Worm (Caenorhabditis elegans) whole organism, young adult: Measurements from ENCODE around the gene ant-1.4.

Experiments
- B0336.3 ChIP-seq: fragments of 200-800 bp; sonication (Bioruptor generic); IDR thresholded peaks from 2 replicates; pipeline ENCODE4 v1.3.6; 2022; ENCODE audit warnings: missing genetic modification characterization, missing compliant biosample characterization
- F23B12.7 ChIP-seq: sonication (generic microtip); optimal IDR thresholded peaks from 2 replicates; lab custom pipeline; 2017; ENCODE audit warnings: missing genetic modification characterization, mild to moderate bottlenecking, missing compliant biosample characterization, antibody characterized with exemption, moderate library complexity; ENCODE audit not compliant: insufficient read depth
- F37B4.10 ChIP-seq: fragments of 200-800 bp; sonication (Bioruptor generic); IDR thresholded peaks from 2 replicates; pipeline ENCODE4 v1.3.6; 2022; ENCODE audit warnings: missing genetic modification characterization, missing compliant biosample characterization
- F49E8.2 ChIP-seq: sonication (generic microtip); optimal IDR thresholded peaks from 3 replicates; lab custom pipeline; 2017; ENCODE audit warnings: missing genetic modification characterization, mild to moderate bottlenecking, missing compliant biosample characterization, antibody characterized with exemption, moderate library complexity; ENCODE audit not compliant: insufficient read depth
- F57C9.4 ChIP-seq: sonication (generic microtip); optimal IDR thresholded peaks from 2 replicates; lab custom pipeline; 2017; ENCODE audit warnings: mild to moderate bottlenecking, missing genetic modification characterization, missing compliant biosample characterization
- ZK185.1 ChIP-seq: sonication (generic microtip); optimal IDR thresholded peaks from 2 replicates; lab custom pipeline; 2016; ENCODE audit warnings: mild to moderate bottlenecking, missing genetic modification characterization, missing compliant biosample characterization; ENCODE audit not compliant: poor library complexity, severe bottlenecking
- ama-1 ChIP-seq, 3 experiments: fragments of 150-350 bp in 1 of 3; sonication (generic microtip) in 2 of 3; optimal IDR thresholded peaks; 2 replicates each; lab custom pipeline; 2014 to 2018; ENCODE audit warnings: missing biosample characterization in 2 of 3, missing genetic modification characterization in 2 of 3, missing genetic modification reagents in 2 of 3
- aptf-2 ChIP-seq: fragments of 200-800 bp; sonication (Bioruptor generic); conservative IDR thresholded peaks from 2 replicates; pipeline ENCODE4 v1.3.6; 2022; ENCODE audit warnings: missing genetic modification reagents, missing genetic modification characterization, missing compliant biosample characterization
- cebp-2 ChIP-seq: fragments of 200-800 bp; sonication (Bioruptor generic); IDR thresholded peaks from 2 replicates; pipeline ENCODE4 v1.3.6; 2022; ENCODE audit warnings: missing genetic modification characterization, missing compliant biosample characterization
- ceh-27 ChIP-seq: fragments of 200-800 bp; sonication (Bioruptor generic); optimal IDR thresholded peaks from 2 replicates; lab custom pipeline; 2018; ENCODE audit warnings: mild to moderate bottlenecking, missing genetic modification characterization, moderate library complexity, missing compliant biosample characterization
- ceh-58 ChIP-seq: fragments of 200-800 bp; sonication (Bioruptor generic); IDR thresholded peaks from 2 replicates; pipeline ENCODE4 v1.3.6; 2022; ENCODE audit warnings: missing genetic modification characterization, missing compliant biosample characterization
- ceh-91 ChIP-seq: fragments of 200-800 bp; sonication (Bioruptor generic); IDR thresholded peaks from 2 replicates; pipeline ENCODE4 v1.3.6; 2022; ENCODE audit warnings: missing genetic modification reagents, missing genetic modification characterization, missing compliant biosample characterization
- chd-7 ChIP-seq: sonication (generic microtip); optimal IDR thresholded peaks from 2 replicates; lab custom pipeline; 2016; ENCODE audit warnings: mild to moderate bottlenecking, missing genetic modification characterization, moderate library complexity, missing compliant biosample characterization
- dpff-1 ChIP-seq: sonication (generic microtip); optimal IDR thresholded peaks from 2 replicates; lab custom pipeline; 2017; ENCODE audit warnings: mild to moderate bottlenecking, missing genetic modification characterization, missing compliant biosample characterization
- egrh-3 ChIP-seq: fragments of 200-800 bp; sonication (Bioruptor generic); IDR thresholded peaks from 2 replicates; pipeline ENCODE4 v1.3.6; 2022; ENCODE audit warnings: missing genetic modification reagents, missing genetic modification characterization, missing compliant biosample characterization
- ekl-4 ChIP-seq: fragments of 200-800 bp; sonication (Bioruptor generic); IDR thresholded peaks from 2 replicates; pipeline ENCODE4 v1.3.6; 2022; ENCODE audit warnings: missing genetic modification reagents, missing genetic modification characterization, missing compliant biosample characterization
- ets-4 ChIP-seq: fragments of 200-800 bp; sonication (Bioruptor generic); optimal IDR thresholded peaks from 2 replicates; lab custom pipeline; 2018; ENCODE audit warnings: mild to moderate bottlenecking, missing genetic modification characterization, missing compliant biosample characterization
- hmg-1.2 ChIP-seq: fragments of 200-800 bp; sonication (Bioruptor generic); IDR thresholded peaks from 2 replicates; pipeline ENCODE4 v1.3.6; 2022; ENCODE audit warnings: missing genetic modification reagents, missing genetic modification characterization, missing compliant biosample characterization
- hrde-1 ChIP-seq: sonication (generic microtip); optimal IDR thresholded peaks from 2 replicates; lab custom pipeline; 2016; ENCODE audit warnings: missing genetic modification characterization, mild to moderate bottlenecking, missing compliant biosample characterization, moderate library complexity, missing genotype, missing genetic modification reagents, borderline replicate concordance
- let-526 ChIP-seq: fragments of 200-800 bp; sonication (Bioruptor generic); IDR thresholded peaks from 2 replicates; pipeline ENCODE4 v1.3.6; 2022; ENCODE audit warnings: missing genetic modification reagents, missing genetic modification characterization, missing compliant biosample characterization
- lin-26 ChIP-seq: fragments of 200-800 bp; sonication (Bioruptor generic); IDR thresholded peaks from 2 replicates; pipeline ENCODE4 v1.3.6; 2022; ENCODE audit warnings: missing genetic modification reagents, missing genetic modification characterization, missing compliant biosample characterization
- lin-35 ChIP-seq, 3 experiments: fragments of 150-350 bp in 2 of 3; sonication (generic microtip) in 1 of 3; optimal IDR thresholded peaks; 2 replicates each; lab custom pipeline; 2014 to 2018; ENCODE audit warnings: missing biosample characterization in 3 of 3, missing genetic modification characterization in 3 of 3, missing genetic modification reagents in 3 of 3
- lin-54 ChIP-seq: fragments of 200-800 bp; sonication (Bioruptor generic); optimal IDR thresholded peaks from 2 replicates; lab custom pipeline; 2018; ENCODE audit warnings: mild to moderate bottlenecking, missing genetic modification characterization, missing compliant biosample characterization
- lir-1 ChIP-seq: fragments of 200-800 bp; sonication (Bioruptor generic); conservative IDR thresholded peaks from 2 replicates; pipeline ENCODE4 v1.3.6; 2022; ENCODE audit warnings: missing genetic modification reagents, missing genetic modification characterization, missing compliant biosample characterization
- lsl-1 ChIP-seq: fragments of 200-800 bp; sonication (Bioruptor generic); optimal IDR thresholded peaks from 2 replicates; lab custom pipeline; 2018; ENCODE audit warnings: mild to moderate bottlenecking, missing genetic modification characterization, moderate library complexity, missing compliant biosample characterization
- madf-3 ChIP-seq: fragments of 200-800 bp; sonication (Bioruptor generic); IDR thresholded peaks from 2 replicates; pipeline ENCODE4 v1.3.6; 2022; ENCODE audit warnings: missing genetic modification reagents, missing genetic modification characterization, missing compliant biosample characterization
- madf-6 ChIP-seq: fragments of 200-800 bp; sonication (Bioruptor generic); IDR thresholded peaks from 2 replicates; pipeline ENCODE4 v1.3.6; 2022; ENCODE audit warnings: missing genetic modification reagents, missing genetic modification characterization, missing compliant biosample characterization
- mes-4 ChIP-seq: sonication (generic microtip); optimal IDR thresholded peaks from 2 replicates; lab custom pipeline; 2016; ENCODE audit warnings: missing genotype, missing genetic modification characterization, missing compliant biosample characterization
- nhr-120 ChIP-seq: fragments of 200-800 bp; sonication (Bioruptor generic); IDR thresholded peaks from 2 replicates; pipeline ENCODE4 v1.3.6; 2022; ENCODE audit warnings: missing genetic modification characterization, missing compliant biosample characterization
- rcor-1 ChIP-seq: fragments of 200-800 bp; sonication (Bioruptor generic); IDR thresholded peaks from 2 replicates; pipeline ENCODE4 v1.3.6; 2022; ENCODE audit warnings: missing genetic modification reagents, missing genetic modification characterization, missing compliant biosample characterization
- sdz-38 ChIP-seq: sonication (generic microtip); optimal IDR thresholded peaks from 2 replicates; lab custom pipeline; 2016; ENCODE audit warnings: missing genotype, missing genetic modification characterization, missing compliant biosample characterization
- snpc-1.3 ChIP-seq: sonication (generic microtip); optimal IDR thresholded peaks from 2 replicates; lab custom pipeline; 2017; ENCODE audit warnings: missing genetic modification characterization, mild to moderate bottlenecking, missing compliant biosample characterization, antibody characterized with exemption, moderate library complexity, missing genotype, missing genetic modification reagents; ENCODE audit not compliant: insufficient read depth
- snpc-3.4 ChIP-seq: sonication (generic microtip); optimal IDR thresholded peaks from 2 replicates; lab custom pipeline; 2017; ENCODE audit warnings: missing genetic modification characterization, mild to moderate bottlenecking, missing compliant biosample characterization, antibody characterized with exemption, moderate library complexity, missing genotype, missing genetic modification reagents
- tbp1 ChIP-seq: fragments of 200-800 bp; sonication (Bioruptor generic); optimal IDR thresholded peaks from 2 replicates; lab custom pipeline; 2018; ENCODE audit warnings: mild to moderate bottlenecking, missing genetic modification characterization, missing compliant biosample characterization
- tbx-9 ChIP-seq: sonication (generic microtip); optimal IDR thresholded peaks from 2 replicates; lab custom pipeline; 2016; ENCODE audit warnings: borderline replicate concordance, missing genetic modification characterization, inconsistent platforms, missing compliant biosample characterization
- unc-130 ChIP-seq: sonication (generic microtip); optimal IDR thresholded peaks from 2 replicates; lab custom pipeline; 2016; ENCODE audit warnings: missing genetic modification reagents, missing genetic modification characterization, missing compliant biosample characterization
- xnd-1 ChIP-seq: sonication (generic microtip); optimal IDR thresholded peaks from 2 replicates; lab custom pipeline; 2016; ENCODE audit warnings: missing genotype, missing genetic modification reagents, missing genetic modification characterization, missing compliant biosample characterization
- zim-3 ChIP-seq: sonication (generic microtip); optimal IDR thresholded peaks from 2 replicates; lab custom pipeline; 2017; ENCODE audit warnings: mild to moderate bottlenecking, missing genetic modification characterization, moderate library complexity, missing compliant biosample characterization
- ztf-28 ChIP-seq: fragments of 200-800 bp; sonication (Bioruptor generic); IDR thresholded peaks from 2 replicates; pipeline ENCODE4 v1.3.6; 2022; ENCODE audit warnings: missing genetic modification reagents, missing genetic modification characterization, missing compliant biosample characterization
- ztf-6 ChIP-seq: fragments of 200-800 bp; sonication (Bioruptor generic); IDR thresholded peaks from 2 replicates; pipeline ENCODE4 v1.3.6; 2022; ENCODE audit warnings: missing genetic modification reagents, missing genetic modification characterization, missing compliant biosample characterization

ant-1.4 gene

DNA sequence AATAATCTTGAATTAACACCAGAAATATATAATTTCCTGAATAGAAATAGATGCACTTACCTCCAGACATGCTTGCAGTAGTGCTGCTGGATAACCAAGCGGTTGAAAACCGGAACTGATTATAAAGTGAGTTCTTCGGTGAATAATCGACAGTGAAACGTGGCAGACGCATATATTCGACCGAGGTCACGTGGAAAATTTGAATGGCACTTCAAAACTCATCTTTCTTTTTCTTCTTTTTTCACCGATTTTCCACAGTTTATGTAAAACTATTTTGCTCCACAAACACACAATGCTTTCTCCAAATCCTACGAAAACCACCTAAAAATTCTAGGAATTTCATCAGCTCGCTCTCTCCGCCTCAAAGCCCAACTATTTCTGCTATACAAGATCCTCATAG lies at the start of gene ant-1.4:
Gene ant-1.4, minus strand, starts transcription at position 101 of the 400 bp plus-strand sequence.
- TF ChIP-seq mes-4 (tag; lab: Kevin White, UChicago) = no peak
- no peak for TF ChIP-seq F37B4.10
- TF ChIP-seq ztf-28 (GFP tag; lab: Robert Waterston, UW) = no peak
- no peak for TF ChIP-seq sdz-38 (tag; lab: Kevin White, UChicago)
- TF ChIP-seq nhr-120 = no peak
- no peak for TF ChIP-seq snpc-3.4
- TF ChIP-seq snpc-1.3 (tag; lab: Kevin White, UChicago) = no peak
- TF ChIP-seq lsl-1 = no peak
- no peak for TF ChIP-seq ztf-6
- TF ChIP-seq hmg-1.2 (GFP tag; lab: Robert Waterston, UW) = no peak
- TF ChIP-seq ama-1 (optimal IDR thresholded peaks at IDR 0.05; lab: Kevin White, UChicago) = no peak
- no peak for TF ChIP-seq ama-1 (GFP tag; optimal IDR thresholded peaks at IDR 0.05; lab: Kevin White, UChicago)
- no peak for TF ChIP-seq F57C9.4 (tag; lab: Kevin White, UChicago)
- no peak for TF ChIP-seq rcor-1 (GFP tag; lab: Robert Waterston, UW)
- TF ChIP-seq dpff-1 (tag; lab: Kevin White, UChicago) = no peak
- TF ChIP-seq zim-3 (tag; lab: Kevin White, UChicago) = no peak
- no peak for TF ChIP-seq ZK185.1
- no peak for TF ChIP-seq xnd-1

DNA sequence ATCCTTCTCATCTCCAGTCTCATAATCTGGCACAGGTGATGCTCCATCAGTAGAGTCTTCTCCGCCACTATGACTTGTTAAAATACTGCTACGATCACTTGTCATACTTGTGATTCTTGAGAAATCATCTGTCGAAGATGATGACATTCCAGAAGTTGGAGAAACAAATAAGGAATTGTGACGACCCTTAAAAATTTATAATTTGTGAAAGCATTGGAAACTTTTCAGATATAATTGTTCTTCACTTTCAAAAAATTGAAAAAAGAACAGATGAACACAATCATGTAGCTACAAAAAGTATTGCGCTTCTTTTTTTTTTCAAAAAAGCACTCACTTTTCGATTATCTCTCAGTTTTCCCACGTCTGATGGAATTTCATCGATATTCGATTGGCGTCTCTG lies 45.9 kb upstream of the ant-1.4 start:
- TF ChIP-seq aptf-2 (GFP tag; lab: Robert Waterston, UW) = no peak
- TF ChIP-seq unc-130 (GFP tag; lab: Kevin White, UChicago) = no peak
- TF ChIP-seq let-526 (GFP tag; lab: Robert Waterston, UW) = no peak
- no peak for TF ChIP-seq madf-3 (GFP tag; lab: Robert Waterston, UW)
- no peak for TF ChIP-seq zim-3 (tag; lab: Kevin White, UChicago)
- no peak for TF ChIP-seq dpff-1 (tag; lab: Kevin White, UChicago)
- no peak for TF ChIP-seq tbx-9 (tag; lab: Kevin White, UChicago)

DNA sequence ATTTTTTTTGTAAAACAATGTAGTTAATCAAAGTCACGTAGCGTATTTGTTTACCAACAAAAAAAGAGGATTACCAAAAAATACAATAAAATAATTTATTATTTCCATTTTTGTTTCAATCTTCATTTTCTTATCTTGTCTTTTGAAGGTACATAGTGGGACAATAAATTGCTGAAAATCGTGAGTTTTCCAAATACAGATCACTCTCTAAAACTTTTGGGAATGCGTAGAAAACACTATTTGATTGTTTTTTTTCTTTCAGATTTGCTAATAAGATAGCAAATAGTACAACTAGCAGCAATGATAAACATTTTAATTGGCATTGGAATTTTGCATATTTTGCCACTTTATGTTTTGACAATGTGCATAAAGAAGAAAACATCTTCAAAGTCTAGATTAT lies 41.3 kb upstream of the ant-1.4 start, which contains the start of gene C28C12.1:
Gene C28C12.1, plus strand, starts transcription at position 301 of the 400 bp plus-strand sequence.
- TF ChIP-seq ceh-27 (GFP tag; lab: Kevin White, UChicago) (no peak), cebp-2 (GFP tag; lab: Robert Waterston, UW) (no peak), ceh-58 (GFP tag; lab: Robert Waterston, UW) (no peak), ets-4 (GFP tag; lab: Kevin White, UChicago) (no peak), lin-35 (GFP tag; optimal IDR thresholded peaks at IDR 0.05; lab: Kevin White, UChicago) (no peak)

ce11 chrIV:8500576-8500975 lies 40.5 kb upstream of the ant-1.4 start:
- TF ChIP-seq madf-6 (GFP tag; lab: Robert Waterston, UW) (peak; percentile 5; the same call in 1 of the 2 replicates), egrh-3 (GFP tag; lab: Robert Waterston, UW) (peak; percentile 71; the same call in 1 of the 2 replicates), F37B4.10 (0 out of 2 replicates have a peak, but pooled peaks have one; percentile 54)

DNA sequence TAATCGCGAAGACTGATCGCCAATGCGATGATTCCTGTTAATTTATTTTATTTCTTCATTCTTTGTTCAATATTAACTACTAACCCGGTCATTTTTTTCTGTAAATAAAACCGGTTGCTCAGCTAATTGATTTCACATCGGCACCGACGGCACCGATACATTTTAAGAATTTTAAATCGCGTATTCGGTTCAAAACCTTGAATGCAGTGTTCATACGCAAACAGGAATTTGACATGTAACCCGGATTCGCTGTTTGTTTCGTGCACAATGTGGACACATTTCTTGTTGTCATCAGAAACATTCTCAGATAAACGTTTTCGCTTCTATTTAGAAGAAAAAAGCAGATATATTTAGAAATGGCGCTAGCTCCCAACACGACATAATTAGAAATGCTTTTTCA lies 39.8 kb upstream of the ant-1.4 start:
- TF ChIP-seq F49E8.2 (tag; lab: Kevin White, UChicago) = peak; percentile 55
- 0 out of 2 replicates have a peak, but pooled peaks have one; percentile 58 for TF ChIP-seq madf-3 (GFP tag; lab: Robert Waterston, UW)
- no peak for TF ChIP-seq ama-1 (optimal IDR thresholded peaks at IDR 0.05; lab: Kevin White, UChicago)
- TF ChIP-seq ama-1 (GFP tag; optimal IDR thresholded peaks at IDR 0.05; lab: Kevin White, UChicago) = peak in 1 of 2 experiments; percentile 15
- TF ChIP-seq ceh-91 = peak; percentile 45; the same call in 1 of the 2 replicates
- TF ChIP-seq B0336.3 (GFP tag; lab: Robert Waterston, UW) = peak; percentile 44; the same call in 1 of the 2 replicates
- TF ChIP-seq lin-54 = peak; percentile 17
- TF ChIP-seq lin-35 (GFP tag; optimal IDR thresholded peaks at IDR 0.05; lab: Kevin White, UChicago) = no peak
- no peak for TF ChIP-seq F23B12.7
- TF ChIP-seq lin-26 = peak; percentile 78
- no peak for TF ChIP-seq F57C9.4 (tag; lab: Kevin White, UChicago)
- TF ChIP-seq lir-1 (GFP tag; lab: Robert Waterston, UW) = no peak
- TF ChIP-seq tbp1 (GFP tag; lab: Kevin White, UChicago) = peak; percentile 4
- TF ChIP-seq chd-7 (tag; lab: Kevin White, UChicago) = no peak
- peak; percentile 51; the same call in 1 of the 2 replicates for TF ChIP-seq ekl-4 (GFP tag; lab: Robert Waterston, UW)
- no peak for TF ChIP-seq hrde-1
- TF ChIP-seq ceh-58 (GFP tag; lab: Robert Waterston, UW) = 0 out of 2 replicates have a peak, but pooled peaks have one; percentile 27
